Fruit fly (Drosophila melanogaster) Kc167 (cell line): Measurements from ENCODE around the gene CG7857.

Experiments
- Sin3A ChIP-seq: fragments of >200 bp; optimal IDR thresholded peaks from 2 replicates; lab custom pipeline; 2018; ENCODE audit warnings: missing external identifiers
- h ChIP-seq: fragments of >200 bp; optimal IDR thresholded peaks from 3 replicates; lab custom pipeline; 2018; ENCODE audit warnings: missing external identifiers
- ttk ChIP-seq: sonication (Bioruptor generic); optimal IDR thresholded peaks from 2 replicates; lab custom pipeline; 2017; ENCODE audit warnings: missing external identifiers

dm6 chr3L:15520320-15520719 lies 15.6 kb upstream of the CG7857 start, which contains the start of gene yellow-k:
- TF ChIP-seq Sin3A (lab: Kevin White, UChicago), result no peak
- TF ChIP-seq ttk (lab: Kevin White, UChicago), result no peak
- no peak for TF ChIP-seq h (lab: Kevin White, UChicago)
